Fruit fly (Drosophila melanogaster) whole organism, embryonic: Measurements from ENCODE around the gene CG7179.

ENCODE experiments used
- Abd-B ChIP-seq: fragments of 200-800 bp; sonication (Bioruptor generic); optimal IDR thresholded peaks from 2 replicates; lab custom pipeline; 2018; ENCODE audit warnings: missing biosample characterization, mild to moderate bottlenecking, missing genetic modification characterization, moderate library complexity
- CG11398 ChIP-seq: fragments of 200-800 bp; sonication (Bioruptor generic); optimal IDR thresholded peaks from 2 replicates; lab custom pipeline; 2016; ENCODE audit warnings: missing biosample characterization, missing genetic modification characterization
- CG12071 ChIP-seq: fragments of 200-800 bp; sonication (Bioruptor generic); optimal IDR thresholded peaks from 3 replicates; lab custom pipeline; 2018; ENCODE audit warnings: missing biosample characterization, mild to moderate bottlenecking, missing genetic modification characterization
- CG12219 ChIP-seq: fragments of 200-800 bp; sonication (Bioruptor generic); optimal IDR thresholded peaks from 3 replicates; lab custom pipeline; 2018; ENCODE audit warnings: missing biosample characterization, mild to moderate bottlenecking, missing genetic modification characterization
- CG12659 ChIP-seq: fragments of 200-800 bp; sonication (Bioruptor generic); optimal IDR thresholded peaks from 3 replicates; lab custom pipeline; 2017; ENCODE audit warnings: mild to moderate bottlenecking, missing biosample characterization, missing genetic modification reagents, missing genetic modification characterization
- CG13287 ChIP-seq: fragments of 200-800 bp; sonication (Bioruptor generic); IDR thresholded peaks from 2 replicates; pipeline ENCODE4 v1.3.6; 2022; ENCODE audit warnings: missing biosample characterization, missing genetic modification characterization; ENCODE audit not compliant: partially characterized antibody
- CG16779 ChIP-seq: fragments of 200-800 bp; sonication (Bioruptor generic); IDR thresholded peaks from 2 replicates; pipeline ENCODE4 v1.3.6; 2022; ENCODE audit warnings: missing biosample characterization, missing genetic modification characterization
- CG17612 ChIP-seq: fragments of 200-800 bp; sonication (Bioruptor generic); IDR thresholded peaks from 2 replicates; pipeline ENCODE4 v1.3.6; 2022; ENCODE audit warnings: missing biosample characterization, missing genetic modification characterization
- CG2712 ChIP-seq: fragments of 200-800 bp; optimal IDR thresholded peaks from 3 replicates; lab custom pipeline; 2019; ENCODE audit warnings: missing biosample characterization, mild to moderate bottlenecking, missing genetic modification characterization, moderate library complexity
- CG2889 ChIP-seq: fragments of 200-800 bp; sonication (Bioruptor generic); IDR thresholded peaks from 3 replicates; pipeline ENCODE4 v1.3.6; 2022; ENCODE audit warnings: missing biosample characterization, missing genetic modification characterization
- CG31365 ChIP-seq: fragments of 200-800 bp; sonication (Bioruptor generic); optimal IDR thresholded peaks from 2 replicates; lab custom pipeline; 2018; ENCODE audit warnings: missing biosample characterization, mild to moderate bottlenecking, missing genetic modification characterization
- CG32767 ChIP-seq: fragments of 200-800 bp; sonication (Bioruptor generic); IDR thresholded peaks from 2 replicates; pipeline ENCODE4 v1.3.6; 2022; ENCODE audit warnings: missing biosample characterization, missing genetic modification characterization
- CG6689 ChIP-seq: fragments of 200-800 bp; sonication (Bioruptor generic); IDR thresholded peaks from 2 replicates; pipeline ENCODE4 v1.3.6; 2022; ENCODE audit warnings: missing biosample characterization, missing genetic modification characterization
- CG7745 ChIP-seq: fragments of 200-800 bp; sonication (Bioruptor generic); optimal IDR thresholded peaks from 2 replicates; lab custom pipeline; 2018; ENCODE audit warnings: missing biosample characterization, mild to moderate bottlenecking, missing genetic modification characterization, moderate library complexity
- CG7786 ChIP-seq: fragments of 200-800 bp; sonication (Bioruptor generic); optimal IDR thresholded peaks from 2 replicates; lab custom pipeline; 2016; ENCODE audit warnings: missing biosample characterization, missing genetic modification characterization
- CG7839 ChIP-seq: fragments of 200-800 bp; sonication (Bioruptor generic); optimal IDR thresholded peaks from 3 replicates; lab custom pipeline; 2018; ENCODE audit warnings: missing biosample characterization, mild to moderate bottlenecking, missing genetic modification characterization, moderate library complexity
- CG8290 ChIP-seq, 3 experiments: fragments of 200-800 bp; sonication (Bioruptor generic); optimal IDR thresholded peaks; 2 replicates each; lab custom pipeline; 2016 to 2019; ENCODE audit warnings: missing biosample characterization in 3 of 3, missing genetic modification characterization in 3 of 3, mild to moderate bottlenecking in 2 of 3, moderate library complexity in 1 of 3
- CG9932 ChIP-seq: fragments of 200-800 bp; sonication (Bioruptor generic); IDR thresholded peaks from 2 replicates; pipeline ENCODE4 v1.3.6; 2022; ENCODE audit warnings: missing biosample characterization, missing genetic modification characterization
- D19B ChIP-seq: fragments of 200-800 bp; sonication (Bioruptor generic); optimal IDR thresholded peaks from 2 replicates; lab custom pipeline; 2017; ENCODE audit warnings: missing biosample characterization, mild to moderate bottlenecking, missing genetic modification characterization
- Dfd ChIP-seq, 2 experiments: fragments of >200 bp; optimal IDR thresholded peaks; 2 replicates each; lab custom pipeline; 2017; ENCODE audit warnings: missing biosample characterization in 2 of 2, missing genetic modification characterization in 2 of 2
- Dip3 ChIP-seq: fragments of 200-800 bp; sonication (Bioruptor generic); optimal IDR thresholded peaks from 3 replicates; lab custom pipeline; 2016; ENCODE audit warnings: missing biosample characterization, missing genetic modification characterization
- Ets65A ChIP-seq: fragments of 200-800 bp; sonication (Bioruptor generic); peaks from one replicate; lab custom pipeline; 2016; ENCODE audit warnings: missing biosample characterization, missing genetic modification characterization
- HLH54F ChIP-seq: fragments of 200-800 bp; sonication (Bioruptor generic); optimal IDR thresholded peaks from 3 replicates; lab custom pipeline; 2016; ENCODE audit warnings: missing biosample characterization, missing genetic modification characterization
- Hmx ChIP-seq: fragments of 200-800 bp; sonication (Bioruptor generic); optimal IDR thresholded peaks from 2 replicates; lab custom pipeline; 2016; ENCODE audit warnings: missing biosample characterization, missing genetic modification characterization
- Lhr ChIP-seq: fragments of 200-800 bp; sonication (Bioruptor generic); optimal IDR thresholded peaks from 3 replicates; lab custom pipeline; 2017; ENCODE audit warnings: mild to moderate bottlenecking, missing biosample characterization, missing genetic modification reagents, missing genetic modification characterization
- MTF-1 ChIP-seq: fragments of 200-800 bp; sonication (Bioruptor generic); optimal IDR thresholded peaks from 2 replicates; lab custom pipeline; 2018; ENCODE audit warnings: missing biosample characterization, mild to moderate bottlenecking, missing genetic modification characterization, borderline replicate concordance
- Nf-YC ChIP-seq: fragments of 200-800 bp; optimal IDR thresholded peaks from 3 replicates; lab custom pipeline; 2019; ENCODE audit warnings: missing biosample characterization, mild to moderate bottlenecking, missing genetic modification characterization, moderate library complexity
- Oaz ChIP-seq: fragments of 200-800 bp; sonication (Bioruptor generic); IDR thresholded peaks from 2 replicates; pipeline ENCODE4 v1.3.6; 2022; ENCODE audit warnings: missing biosample characterization, missing genetic modification characterization
- Rfx ChIP-seq: fragments of 200-800 bp; sonication (Bioruptor generic); IDR thresholded peaks from 2 replicates; pipeline ENCODE4 v1.3.6; 2022; ENCODE audit warnings: missing biosample characterization, missing genetic modification characterization
- YL-1 ChIP-seq: fragments of 200-800 bp; sonication (Bioruptor generic); optimal IDR thresholded peaks from 3 replicates; lab custom pipeline; 2017; ENCODE audit warnings: missing biosample characterization, mild to moderate bottlenecking, missing genetic modification characterization
- abd-A ChIP-seq: fragments of 200-800 bp; sonication (Bioruptor generic); optimal IDR thresholded peaks from 3 replicates; lab custom pipeline; 2019; ENCODE audit warnings: missing biosample characterization, mild to moderate bottlenecking, missing genetic modification characterization, moderate library complexity
- ara ChIP-seq: fragments of 200-800 bp; sonication (Bioruptor generic); IDR thresholded peaks from 2 replicates; pipeline ENCODE4 v1.3.6; 2022; ENCODE audit warnings: missing biosample characterization, missing genetic modification characterization
- bbx ChIP-seq: fragments of 200-800 bp; sonication (Bioruptor generic); IDR thresholded peaks from 2 replicates; pipeline ENCODE4 v1.3.6; 2022; ENCODE audit warnings: missing biosample characterization, missing genetic modification characterization; ENCODE audit not compliant: partially characterized antibody
- cato ChIP-seq: fragments of 200-800 bp; sonication (Bioruptor generic); optimal IDR thresholded peaks from 2 replicates; lab custom pipeline; 2016; ENCODE audit warnings: missing biosample characterization, missing genetic modification characterization, borderline replicate concordance
- chm ChIP-seq: fragments of 200-800 bp; sonication (Bioruptor generic); IDR thresholded peaks from 2 replicates; pipeline ENCODE4 v1.3.6; 2022; ENCODE audit warnings: missing biosample characterization, missing genetic modification characterization
- exex ChIP-seq: fragments of 200-800 bp; sonication (Bioruptor generic); optimal IDR thresholded peaks from 4 replicates; lab custom pipeline; 2018; ENCODE audit warnings: missing biosample characterization, mild to moderate bottlenecking, missing genetic modification characterization, moderate library complexity
- fd96Cb ChIP-seq: fragments of 200-800 bp; sonication (Bioruptor generic); optimal IDR thresholded peaks from 2 replicates; lab custom pipeline; 2018; ENCODE audit warnings: missing biosample characterization, mild to moderate bottlenecking, missing genetic modification characterization, moderate library complexity
- fru ChIP-seq: fragments of >200 bp; optimal IDR thresholded peaks from 2 replicates; lab custom pipeline; 2017
- gfzf ChIP-seq: fragments of 200-800 bp; sonication (Bioruptor generic); optimal IDR thresholded peaks from 2 replicates; lab custom pipeline; 2016; ENCODE audit warnings: missing biosample characterization, mild to moderate bottlenecking, missing genetic modification characterization, moderate library complexity
- grau ChIP-seq: fragments of 200-800 bp; optimal IDR thresholded peaks from 3 replicates; lab custom pipeline; 2019; ENCODE audit warnings: missing biosample characterization, mild to moderate bottlenecking, missing genetic modification characterization, moderate library complexity
- hth ChIP-seq: fragments of >200 bp; optimal IDR thresholded peaks from 2 replicates; lab custom pipeline; 2017; ENCODE audit warnings: inconsistent platforms
- maf-S ChIP-seq: fragments of 200-800 bp; sonication (Bioruptor generic); optimal IDR thresholded peaks from 2 replicates; lab custom pipeline; 2016; ENCODE audit warnings: missing biosample characterization, missing genetic modification characterization
- otp ChIP-seq: fragments of 200-800 bp; sonication (Bioruptor generic); IDR thresholded peaks from 3 replicates; pipeline ENCODE4, ENCODE4 v1.3.6; 2022; ENCODE audit warnings: missing biosample characterization, missing genetic modification characterization
- ro ChIP-seq: fragments of 200-800 bp; sonication (Bioruptor generic); IDR thresholded peaks from 2 replicates; pipeline ENCODE4 v1.3.6; 2022; ENCODE audit warnings: missing biosample characterization, missing genetic modification characterization
- seq ChIP-seq: fragments of 200-800 bp; sonication (Bioruptor generic); IDR thresholded peaks from 2 replicates; pipeline ENCODE4 v1.3.6; 2022; ENCODE audit warnings: missing biosample characterization, missing genetic modification characterization
- sisA ChIP-seq: fragments of 200-800 bp; sonication (Bioruptor generic); IDR thresholded peaks from 2 replicates; pipeline ENCODE4 v1.3.6; 2022; ENCODE audit warnings: missing biosample characterization, missing genetic modification characterization
- usp ChIP-seq: fragments of >200 bp; optimal IDR thresholded peaks from 2 replicates; lab custom pipeline; 2017; ENCODE audit warnings: missing biosample characterization, missing genetic modification characterization
- vfl ChIP-seq: fragments of 200-800 bp; sonication (Bioruptor generic); optimal IDR thresholded peaks from 2 replicates; lab custom pipeline; 2016; ENCODE audit warnings: missing biosample characterization, missing genetic modification characterization
- vvl ChIP-seq: fragments of 200-800 bp; sonication (Bioruptor generic); IDR thresholded peaks from 2 replicates; pipeline ENCODE4 v1.3.6; 2022; ENCODE audit warnings: missing biosample characterization, missing genetic modification characterization
- wek ChIP-seq: fragments of 200-800 bp; sonication (Bioruptor generic); optimal IDR thresholded peaks from 3 replicates; lab custom pipeline; 2018; ENCODE audit warnings: missing biosample characterization, mild to moderate bottlenecking, missing genetic modification characterization, moderate library complexity

Gene CG7179

dm6 chr2L:7821279-7821848 lies 43.5 kb upstream of the CG7179 start (continued):
- TF ChIP-seq fd96Cb (tag; lab: Kevin White, UChicago), result peak; percentile 1
- no peak for TF ChIP-seq CG12071
- peak; percentile 61 for TF ChIP-seq Nf-YC (tag; lab: Kevin White, UChicago)
- TF ChIP-seq hth (lab: Kevin White, UChicago), result no peak
- no peak for TF ChIP-seq vfl
- TF ChIP-seq CG11398, result no peak
- no peak for TF ChIP-seq CG7745 (tag; lab: Kevin White, UChicago)
- TF ChIP-seq CG6689 (GFP tag; lab: Robert Waterston, UW), result 0 out of 2 replicates have a peak, but pooled peaks have one; percentile 38
- TF ChIP-seq ro (GFP tag; lab: Robert Waterston, UW), result no peak
- TF ChIP-seq abd-A (tag; lab: Kevin White, UChicago), result no peak
- TF ChIP-seq Dip3 (GFP tag; lab: Kevin White, UChicago), result peak; percentile 53
- TF ChIP-seq HLH54F (GFP tag; lab: Kevin White, UChicago), result peak; percentile 57
- peak; percentile 8 for TF ChIP-seq CG8290 (GFP tag; optimal IDR thresholded peaks at IDR 0.05; lab: Kevin White, UChicago)
- TF ChIP-seq CG8290 (tag; optimal IDR thresholded peaks at IDR 0.05; lab: Kevin White, UChicago), result no peak
- TF ChIP-seq cato (GFP tag; lab: Kevin White, UChicago), result no peak
- no peak for TF ChIP-seq fru (lab: Kevin White, UChicago)
- peak; percentile 50 for TF ChIP-seq Abd-B (GFP tag; lab: Kevin White, UChicago)
- peak; percentile 85 for TF ChIP-seq bbx (GFP tag; lab: Robert Waterston, UW)
- peak; percentile 92 for TF ChIP-seq Ets65A (GFP tag; lab: Kevin White, UChicago)
- TF ChIP-seq Lhr (GFP tag; lab: Kevin White, UChicago), result no peak
- TF ChIP-seq vvl (GFP tag; lab: Robert Waterston, UW), result peak; percentile 69; the same call in 1 of the 2 replicates
- TF ChIP-seq CG16779 (GFP tag; lab: Robert Waterston, UW), result 0 out of 2 replicates have a peak, but pooled peaks have one; percentile 45
- TF ChIP-seq Oaz (GFP tag; lab: Robert Waterston, UW), result peak; percentile 43; the same call in 1 of the 2 replicates
- no peak for TF ChIP-seq CG7839 (tag; lab: Kevin White, UChicago)
- 0 out of 3 replicates have a peak, but pooled peaks have one; percentile 15 for TF ChIP-seq otp (GFP tag; lab: Robert Waterston, UW)
- peak; percentile 65 for TF ChIP-seq CG2712 (tag; lab: Kevin White, UChicago)
- peak; percentile 89 for TF ChIP-seq CG13287 (GFP tag; lab: Robert Waterston, UW)
- TF ChIP-seq chm (GFP tag; lab: Robert Waterston, UW), result peak; percentile 31; the same call in 1 of the 2 replicates
- no peak for TF ChIP-seq Dfd (GFP tag; optimal IDR thresholded peaks at IDR 0.05; lab: Kevin White, UChicago)
- TF ChIP-seq CG31365, result no peak
- peak; percentile 50; the same call in 1 of the 2 replicates for TF ChIP-seq CG32767 (GFP tag; lab: Robert Waterston, UW)
- no peak for TF ChIP-seq Hmx (GFP tag; lab: Kevin White, UChicago)
- peak; percentile 78 for TF ChIP-seq Rfx
- peak; percentile 76 for TF ChIP-seq CG9932 (GFP tag; lab: Robert Waterston, UW)
- TF ChIP-seq D19B, result no peak
- peak; percentile 78 for TF ChIP-seq YL-1 (GFP tag; lab: Kevin White, UChicago)
- no peak for TF ChIP-seq CG2889
- TF ChIP-seq gfzf, result peak; percentile 20
- peak; percentile 33 for TF ChIP-seq MTF-1 (GFP tag; lab: Kevin White, UChicago)
- peak; percentile 10 for TF ChIP-seq CG12219 (GFP tag; lab: Kevin White, UChicago)
- peak; percentile 98 for TF ChIP-seq wek (GFP tag; lab: Kevin White, UChicago)
- no peak for TF ChIP-seq sisA (GFP tag; lab: Robert Waterston, UW)
- peak; percentile 7 for TF ChIP-seq maf-S
- TF ChIP-seq usp (GFP tag; lab: Kevin White, UChicago), result no peak
- no peak for TF ChIP-seq ara (GFP tag; lab: Robert Waterston, UW)
- TF ChIP-seq CG12659 (GFP tag; lab: Kevin White, UChicago), result peak; percentile 54
- peak; percentile 62 for TF ChIP-seq seq (GFP tag; lab: Robert Waterston, UW)
- no peak for TF ChIP-seq CG17612 (GFP tag; lab: Robert Waterston, UW)
- peak; percentile 66 for TF ChIP-seq CG7786
- peak; percentile 20 for TF ChIP-seq exex (tag; lab: Kevin White, UChicago)
- peak; percentile 61 for TF ChIP-seq grau (tag; lab: Kevin White, UChicago)
